Fruit fly (Drosophila melanogaster) S2 (cell line): Measurements from ENCODE around the gene CG42445.

Experiments
- CG8478 ChIP-seq: fragments of >200 bp; optimal IDR thresholded peaks from 2 replicates; lab custom pipeline; 2018
- CTCF ChIP-seq, 2 experiments: fragments of >200 bp; optimal IDR thresholded peaks; 2 replicates each; lab custom pipeline; 2018

CG42445 gene

dm6 chr3L:8158715-8159380, at the start of gene CG42445:
Gene CG42445, minus strand, starts transcription at chr3L:8158900.
- TF ChIP-seq CTCF (optimal IDR thresholded peaks at IDR 0.05; lab: Kevin White, UChicago) (no peak), CG8478 (lab: Kevin White, UChicago) (no peak)

DNA sequence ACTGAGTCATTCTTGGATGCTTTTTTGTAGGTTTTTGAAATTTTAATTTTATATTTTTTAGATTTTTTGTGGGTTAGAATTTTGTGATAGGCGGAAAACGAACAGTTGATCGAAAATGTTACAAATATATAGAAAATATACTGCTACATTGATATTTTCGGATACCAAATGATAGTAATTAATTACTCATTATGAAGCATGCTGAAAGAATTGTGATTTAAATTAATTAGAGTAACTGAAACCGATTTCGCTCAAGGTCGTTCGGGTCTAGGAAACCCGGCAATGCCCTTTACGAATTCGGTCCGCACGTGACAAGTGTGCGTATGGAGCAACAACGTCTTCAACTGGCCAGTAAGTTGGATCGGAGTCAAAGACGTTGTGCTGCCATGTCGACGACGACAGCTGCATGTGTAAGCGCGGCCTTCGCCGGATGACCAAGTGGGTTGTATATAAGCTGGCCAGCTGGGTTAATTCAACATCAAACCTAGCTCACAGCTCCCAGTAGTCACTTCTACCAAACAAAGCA, 43.7 kb upstream of the CG42445 start, which contains the start of the genes CG7366 and CG13679:
Gene CG7366 (minus strand): TSS at position 101 of the 526 bp plus-strand sequence.
Gene CG13679 (plus strand): TSS at position 476 of the 526 bp plus-strand sequence.
- TF ChIP-seq CG8478 (lab: Kevin White, UChicago) (no peak), CTCF (optimal IDR thresholded peaks at IDR 0.05; lab: Kevin White, UChicago) (no peak)

- TF ChIP-seq CTCF (optimal IDR thresholded peaks at IDR 0.05; lab: Kevin White, UChicago): no peak
- no peak for TF ChIP-seq CG8478 (lab: Kevin White, UChicago)
Observed at dm6 chr3L:8197779-8198279, 39.1 kb upstream of the CG42445 start, which contains the start of the genes UbcE2M and Dhps. Gene UbcE2M, minus strand, starts transcription at chr3L:8197987. Gene Dhps, plus strand, starts transcription at chr3L:8198207.

DNA sequence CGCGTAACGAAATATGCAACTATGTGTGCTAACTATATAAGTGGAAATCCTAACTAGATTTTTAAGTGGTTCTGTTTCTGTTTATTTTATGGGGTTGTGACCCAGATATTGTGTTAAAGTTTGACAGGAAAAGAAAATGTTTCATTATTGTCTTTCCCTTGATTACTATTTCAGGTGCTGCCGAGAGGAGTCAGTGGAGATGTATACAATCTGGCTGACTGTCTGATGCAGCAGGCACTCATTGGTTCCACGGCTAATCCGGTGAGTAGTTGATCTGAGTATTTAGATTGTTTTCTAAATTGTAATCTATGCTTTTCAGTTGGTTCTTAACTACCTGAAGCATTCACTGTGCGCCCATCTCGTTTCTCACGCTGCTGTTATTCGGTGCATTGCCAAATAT, 34.3 kb upstream of the CG42445 start, which contains the start of gene CG7387:
Gene CG7387 (minus strand): TSS at position 101 of the 400 bp plus-strand sequence.
- TF ChIP-seq CTCF (optimal IDR thresholded peaks at IDR 0.05; lab: Kevin White, UChicago): no peak
- no peak for TF ChIP-seq CG8478 (lab: Kevin White, UChicago)

dm6 chr3L:8191042-8191613, 32.4 kb upstream of the CG42445 start, which contains the start of gene MED24:
Gene MED24, plus strand, starts transcription at chr3L:8191270.
- TF ChIP-seq CTCF (optimal IDR thresholded peaks at IDR 0.05; lab: Kevin White, UChicago) (no peak), CG8478 (lab: Kevin White, UChicago) (no peak)

- no peak for TF ChIP-seq CG8478 (lab: Kevin White, UChicago)
- no peak for TF ChIP-seq CTCF (optimal IDR thresholded peaks at IDR 0.05; lab: Kevin White, UChicago)
Observed at dm6 chr3L:8189234-8189633, 30.5 kb upstream of the CG42445 start.

- TF ChIP-seq CG8478 (lab: Kevin White, UChicago): no peak
- TF ChIP-seq CTCF (optimal IDR thresholded peaks at IDR 0.05; lab: Kevin White, UChicago): no peak
Observed at dm6 chr3L:8187397-8187811, 28.7 kb upstream of the CG42445 start.

DNA sequence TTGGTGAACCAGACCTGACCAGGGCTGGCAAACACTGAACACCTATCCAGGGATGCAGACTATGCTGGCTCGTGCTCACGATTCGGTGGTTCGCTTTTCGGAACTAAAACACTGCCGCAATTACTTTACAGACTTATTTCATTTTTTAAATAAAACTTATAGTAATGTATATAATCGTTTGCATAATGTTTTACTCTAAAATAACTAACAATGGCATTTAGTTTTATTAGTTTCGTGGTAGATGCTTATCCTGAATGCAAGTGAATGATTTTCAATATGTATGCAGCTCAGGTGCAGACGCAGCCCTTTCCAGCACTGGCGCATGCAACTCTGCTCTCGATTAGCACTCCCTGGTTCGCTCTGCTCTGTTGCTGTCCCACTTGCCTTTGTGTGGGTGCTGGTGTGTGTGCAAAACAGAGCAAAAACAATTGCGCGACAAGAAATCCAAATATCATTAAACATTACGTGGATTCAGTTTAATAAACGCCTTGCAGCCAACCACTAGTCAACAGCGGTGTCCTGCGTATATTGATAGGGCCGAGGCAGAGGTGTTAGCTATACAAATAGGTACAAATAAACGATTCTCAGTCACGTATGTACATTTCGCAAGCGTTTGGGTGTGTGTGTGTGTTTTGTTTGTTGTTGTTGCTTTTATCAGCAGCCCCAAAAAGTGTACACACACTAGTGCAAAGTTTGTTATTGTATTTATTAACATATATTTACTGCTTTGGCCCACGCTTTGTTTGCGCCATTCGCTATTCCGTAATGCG, 28.1 kb upstream of the CG42445 start, which contains the start of the genes ERR and Atg18a:
Gene ERR (minus strand): TSS at position 45 of the 770 bp plus-strand sequence.
Gene Atg18a (plus strand): TSS at position 231 of the 770 bp plus-strand sequence.
- TF ChIP-seq CTCF (optimal IDR thresholded peaks at IDR 0.05; lab: Kevin White, UChicago): peak in 1 of 2 experiments; percentile 14
- no peak for TF ChIP-seq CG8478 (lab: Kevin White, UChicago)

- TF ChIP-seq CTCF (optimal IDR thresholded peaks at IDR 0.05; lab: Kevin White, UChicago): no peak
- no peak for TF ChIP-seq CG8478 (lab: Kevin White, UChicago)
Observed at dm6 chr3L:8185263-8186227, 26.8 kb upstream of the CG42445 start.

dm6 chr3L:8180464-8181137, 21.9 kb upstream of the CG42445 start, which contains the start of the genes mthl7 and Uxs:
Gene mthl7, minus strand, starts transcription at chr3L:8180514.
Gene Uxs, plus strand, starts transcription at chr3L:8180923.
- TF ChIP-seq CG8478 (lab: Kevin White, UChicago): no peak
- no peak for TF ChIP-seq CTCF (optimal IDR thresholded peaks at IDR 0.05; lab: Kevin White, UChicago)

dm6 chr3L:8177795-8178564, 19.3 kb upstream of the CG42445 start, which contains the start of gene Nmt:
Gene Nmt, minus strand, starts transcription at chr3L:8178429.
- TF ChIP-seq CG8478 (lab: Kevin White, UChicago) (no peak), CTCF (optimal IDR thresholded peaks at IDR 0.05; lab: Kevin White, UChicago) (no peak)
